Fruit fly (Drosophila melanogaster): ENCODE results near the gene Rh7.

DNA sequence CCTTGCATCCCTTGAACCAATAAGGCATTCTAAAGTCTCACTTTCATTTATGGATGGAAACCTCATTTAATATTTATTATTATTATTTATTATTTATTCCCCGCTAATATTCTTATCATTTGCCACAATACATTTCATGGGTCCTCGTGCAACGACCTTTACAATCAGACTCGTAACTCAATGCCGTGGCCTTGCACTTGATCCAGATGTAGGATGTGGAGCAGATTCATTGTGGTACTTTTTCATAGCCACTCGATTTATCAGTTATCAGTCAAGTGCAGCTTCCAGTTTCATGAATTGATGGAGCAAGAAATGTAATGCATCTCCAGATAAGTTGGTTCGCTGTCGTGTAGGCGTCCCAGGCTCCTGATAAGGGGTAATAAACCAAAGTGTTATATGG is 10.1 kb upstream of the Rh7 start:
- no peak for TF ChIP-seq OdsH (GFP tag; optimal IDR thresholded peaks at IDR 0.05)
- no peak for TF ChIP-seq Dfd (GFP tag; optimal IDR thresholded peaks at IDR 0.05)
- TF ChIP-seq Sp1 (GFP tag; optimal IDR thresholded peaks at IDR 0.05) = no peak
- TF ChIP-seq Hr83 (GFP tag; optimal IDR thresholded peaks at IDR 0.05; ENCODE audit: poor library complexity, severe bottlenecking) = no peak
- no peak for TF ChIP-seq sv (GFP tag; optimal IDR thresholded peaks at IDR 0.05)
- TF ChIP-seq Dif (GFP tag; optimal IDR thresholded peaks at IDR 0.05; ENCODE audit: partially characterized antibody) = no peak
- no peak for TF ChIP-seq woc (GFP tag; optimal IDR thresholded peaks at IDR 0.05)
- TF ChIP-seq Abd-B (GFP tag; optimal IDR thresholded peaks at IDR 0.05) = no peak
- TF ChIP-seq psq (GFP tag; optimal IDR thresholded peaks at IDR 0.05) = no peak
- TF ChIP-seq lola (GFP tag; optimal IDR thresholded peaks at IDR 0.05) = no peak
- no peak for TF ChIP-seq Hr78 (GFP tag; optimal IDR thresholded peaks at IDR 0.05)
- TF ChIP-seq h (GFP tag; optimal IDR thresholded peaks at IDR 0.05) = no peak
- no peak for TF ChIP-seq CG32264 (GFP tag; optimal IDR thresholded peaks at IDR 0.05)
- TF ChIP-seq brk (GFP tag; optimal IDR thresholded peaks at IDR 0.05) = no peak
